Fruit fly (Drosophila melanogaster) whole organism, embryonic: ENCODE data around the gene Mnn1.

ENCODE experiments used
- Atf-2 ChIP-seq: fragments of 200-800 bp; sonication (Bioruptor generic); optimal IDR thresholded peaks from 2 replicates; lab custom pipeline; 2016; ENCODE audit warnings: missing biosample characterization, missing genetic modification characterization
- Atf3 ChIP-seq: fragments of 200-800 bp; sonication (Bioruptor generic); optimal IDR thresholded peaks from 3 replicates; lab custom pipeline; 2016; ENCODE audit warnings: missing biosample characterization, missing genetic modification characterization
- CG10209 ChIP-seq: fragments of 200-800 bp; sonication (Bioruptor generic); optimal IDR thresholded peaks from 3 replicates; lab custom pipeline; 2017; ENCODE audit warnings: missing biosample characterization, mild to moderate bottlenecking, missing genetic modification characterization, missing genetic modification reagents
- CG10431 ChIP-seq: fragments of 200-800 bp; sonication (Bioruptor generic); optimal IDR thresholded peaks from 3 replicates; lab custom pipeline; 2018; ENCODE audit warnings: missing biosample characterization, mild to moderate bottlenecking, missing genetic modification characterization
- CG11504 ChIP-seq: fragments of 200-800 bp; sonication (Bioruptor generic); optimal IDR thresholded peaks from 3 replicates; lab custom pipeline; 2019; ENCODE audit warnings: missing biosample characterization, mild to moderate bottlenecking, missing genetic modification characterization, moderate library complexity
- CG13123 ChIP-seq: fragments of 200-800 bp; sonication (Bioruptor generic); optimal IDR thresholded peaks from 2 replicates; lab custom pipeline; 2016; ENCODE audit warnings: missing biosample characterization, missing genetic modification characterization
- CG1602 ChIP-seq: fragments of 200-800 bp; sonication (Bioruptor generic); optimal IDR thresholded peaks from 3 replicates; lab custom pipeline; 2016; ENCODE audit warnings: missing biosample characterization, missing genetic modification characterization
- CG16813 ChIP-seq: fragments of 200-800 bp; sonication (Bioruptor generic); IDR thresholded peaks from 3 replicates; pipeline ENCODE4 v1.3.6; 2022; ENCODE audit warnings: missing biosample characterization, missing genetic modification characterization; ENCODE audit not compliant: partially characterized antibody
- CG17829 ChIP-seq: fragments of 200-800 bp; optimal IDR thresholded peaks from 2 replicates; lab custom pipeline; 2019; ENCODE audit warnings: missing biosample characterization, mild to moderate bottlenecking, missing genetic modification characterization, moderate library complexity
- CG18262 ChIP-seq: fragments of 200-800 bp; optimal IDR thresholded peaks from 3 replicates; lab custom pipeline; 2019; ENCODE audit warnings: missing biosample characterization, mild to moderate bottlenecking, missing genetic modification characterization, moderate library complexity
- CG2120 ChIP-seq: fragments of 200-800 bp; sonication (Bioruptor generic); optimal IDR thresholded peaks from 3 replicates; lab custom pipeline; 2016; ENCODE audit warnings: missing biosample characterization, missing genetic modification characterization
- CG2712 ChIP-seq: fragments of 200-800 bp; optimal IDR thresholded peaks from 3 replicates; lab custom pipeline; 2019; ENCODE audit warnings: missing biosample characterization, mild to moderate bottlenecking, missing genetic modification characterization, moderate library complexity
- CG4820 ChIP-seq: fragments of 200-800 bp; sonication (Bioruptor generic); optimal IDR thresholded peaks from 3 replicates; lab custom pipeline; 2016; ENCODE audit warnings: missing biosample characterization, missing genetic modification characterization
- CG7786 ChIP-seq: fragments of 200-800 bp; sonication (Bioruptor generic); optimal IDR thresholded peaks from 2 replicates; lab custom pipeline; 2016; ENCODE audit warnings: missing biosample characterization, missing genetic modification characterization
- CG7987 ChIP-seq: fragments of 200-800 bp; sonication (Bioruptor generic); optimal IDR thresholded peaks from 2 replicates; lab custom pipeline; 2018; ENCODE audit warnings: missing biosample characterization, mild to moderate bottlenecking, missing genetic modification characterization, moderate library complexity
- CG8388 ChIP-seq: fragments of 200-800 bp; sonication (Bioruptor generic); optimal IDR thresholded peaks from 2 replicates; lab custom pipeline; 2019; ENCODE audit warnings: missing biosample characterization, mild to moderate bottlenecking, missing genetic modification characterization, moderate library complexity
- CG8944 ChIP-seq: fragments of 200-800 bp; sonication (Bioruptor generic); optimal IDR thresholded peaks from 3 replicates; lab custom pipeline; 2016; ENCODE audit warnings: missing biosample characterization, missing genetic modification characterization
- CG9797 ChIP-seq: fragments of 200-800 bp; sonication (Bioruptor generic); optimal IDR thresholded peaks from 3 replicates; lab custom pipeline; 2018; ENCODE audit warnings: missing biosample characterization, mild to moderate bottlenecking, missing genetic modification characterization
- Fer2 ChIP-seq: fragments of 200-800 bp; sonication (Bioruptor generic); optimal IDR thresholded peaks from 2 replicates; lab custom pipeline; 2018; ENCODE audit warnings: missing biosample characterization, mild to moderate bottlenecking, missing genetic modification characterization, moderate library complexity
- Hey ChIP-seq: fragments of 200-800 bp; sonication (Bioruptor generic); optimal IDR thresholded peaks from 3 replicates; lab custom pipeline; 2018; ENCODE audit warnings: missing biosample characterization, mild to moderate bottlenecking, missing genetic modification characterization
- MBD-R2 ChIP-seq: fragments of 200-800 bp; sonication (Bioruptor generic); IDR thresholded peaks from 2 replicates; pipeline ENCODE4 v1.3.6; 2022; ENCODE audit warnings: missing biosample characterization, missing genetic modification characterization
- Mad ChIP-seq: fragments of 200-800 bp; sonication (Bioruptor generic); optimal IDR thresholded peaks from 2 replicates; lab custom pipeline; 2016; ENCODE audit warnings: missing biosample characterization, missing genetic modification characterization
- Nf-YB ChIP-seq: fragments of 200-800 bp; sonication (Bioruptor generic); optimal IDR thresholded peaks from 3 replicates; lab custom pipeline; 2019; ENCODE audit warnings: missing biosample characterization, mild to moderate bottlenecking, missing genetic modification characterization, moderate library complexity
- Rfx ChIP-seq: fragments of 200-800 bp; sonication (Bioruptor generic); IDR thresholded peaks from 2 replicates; pipeline ENCODE4 v1.3.6; 2022; ENCODE audit warnings: missing biosample characterization, missing genetic modification characterization
- Six4 ChIP-seq: fragments of 200-800 bp; sonication (Bioruptor generic); optimal IDR thresholded peaks from 2 replicates; lab custom pipeline; 2016; ENCODE audit warnings: missing biosample characterization, missing genetic modification characterization
- Sry-β ChIP-seq: fragments of 200-800 bp; sonication (Bioruptor generic); optimal IDR thresholded peaks from 2 replicates; lab custom pipeline; 2018; ENCODE audit warnings: missing biosample characterization, mild to moderate bottlenecking, missing genetic modification characterization, moderate library complexity
- Stat92E ChIP-seq, 3 experiments: fragments of >200 bp in 2 of 3; fragments of 200-800 bp in 1 of 3; sonication (Bioruptor generic) in 1 of 3; optimal IDR thresholded peaks; 2 replicates each; lab custom pipeline; 2017 to 2019; ENCODE audit warnings: missing biosample characterization in 3 of 3, missing genetic modification characterization in 3 of 3, mild to moderate bottlenecking in 1 of 3, moderate library complexity in 1 of 3
- bab2 ChIP-seq: fragments of 200-800 bp; sonication (Bioruptor generic); optimal IDR thresholded peaks from 2 replicates; lab custom pipeline; 2016; ENCODE audit warnings: missing biosample characterization, missing genetic modification characterization
- bsh ChIP-seq, 2 experiments: fragments of 200-800 bp; sonication (Bioruptor generic); optimal IDR thresholded peaks; 2 replicates each; lab custom pipeline; 2017 to 2018; ENCODE audit warnings: mild to moderate bottlenecking in 2 of 2, missing biosample characterization in 2 of 2, missing genetic modification characterization in 2 of 2, moderate library complexity in 1 of 2
- chinmo ChIP-seq: fragments of 200-800 bp; sonication (Bioruptor generic); IDR thresholded peaks from 4 replicates; pipeline ENCODE4 v1.3.6; 2022; ENCODE audit warnings: missing biosample characterization, missing genetic modification characterization; ENCODE audit not compliant: partially characterized antibody
- gro ChIP-seq: fragments of 200-800 bp; sonication (Bioruptor generic); optimal IDR thresholded peaks from 2 replicates; lab custom pipeline; 2016; ENCODE audit warnings: missing biosample characterization, missing genetic modification characterization
- her ChIP-seq: fragments of 200-800 bp; sonication (Bioruptor generic); optimal IDR thresholded peaks from 2 replicates; lab custom pipeline; 2016; ENCODE audit warnings: missing biosample characterization, missing genetic modification characterization
- ind ChIP-seq: fragments of 200-800 bp; sonication (Bioruptor generic); optimal IDR thresholded peaks from 3 replicates; lab custom pipeline; 2016; ENCODE audit warnings: missing biosample characterization, missing genetic modification characterization
- mirr ChIP-seq: fragments of 200-800 bp; sonication (Bioruptor generic); optimal IDR thresholded peaks from 3 replicates; lab custom pipeline; 2018; ENCODE audit warnings: missing biosample characterization, mild to moderate bottlenecking, missing genetic modification characterization
- pfk ChIP-seq: fragments of 200-800 bp; sonication (Bioruptor generic); optimal IDR thresholded peaks from 2 replicates; lab custom pipeline; 2018; ENCODE audit warnings: missing biosample characterization, mild to moderate bottlenecking, missing genetic modification characterization, moderate library complexity
- pros ChIP-seq: fragments of 200-800 bp; sonication (Bioruptor generic); optimal IDR thresholded peaks from 3 replicates; lab custom pipeline; 2019; ENCODE audit warnings: missing biosample characterization, mild to moderate bottlenecking, missing genetic modification characterization, moderate library complexity
- pzg ChIP-seq: fragments of 200-800 bp; sonication (Bioruptor generic); optimal IDR thresholded peaks from 3 replicates; lab custom pipeline; 2018; ENCODE audit warnings: missing biosample characterization, mild to moderate bottlenecking, missing genetic modification characterization, moderate library complexity
- row ChIP-seq: fragments of 200-800 bp; sonication (Bioruptor generic); IDR thresholded peaks from 3 replicates; pipeline ENCODE4 v1.3.6; 2022; ENCODE audit warnings: missing biosample characterization, missing genetic modification characterization
- stwl ChIP-seq: fragments of 200-800 bp; sonication (Bioruptor generic); optimal IDR thresholded peaks from 3 replicates; lab custom pipeline; 2018; ENCODE audit warnings: missing biosample characterization, mild to moderate bottlenecking, missing genetic modification characterization, moderate library complexity
- tgo ChIP-seq: fragments of 200-800 bp; sonication (Bioruptor generic); IDR thresholded peaks from 3 replicates; pipeline ENCODE4 v1.3.6; 2022; ENCODE audit warnings: missing biosample characterization, missing genetic modification characterization
- toy ChIP-seq: fragments of 200-800 bp; sonication (Bioruptor generic); IDR thresholded peaks from 2 replicates; pipeline ENCODE4 v1.3.6; 2022; ENCODE audit warnings: missing biosample characterization, missing genetic modification characterization
- ttk ChIP-seq: fragments of 200-800 bp; sonication (Bioruptor generic); IDR thresholded peaks from 2 replicates; pipeline ENCODE4 v2.1.2; 2022; ENCODE audit warnings: missing biosample characterization, missing genetic modification characterization
- tx ChIP-seq: fragments of 200-800 bp; sonication (Bioruptor generic); optimal IDR thresholded peaks from 2 replicates; lab custom pipeline; 2016; ENCODE audit warnings: missing biosample characterization, missing genetic modification characterization
- unc-4 ChIP-seq: fragments of 200-800 bp; sonication (Bioruptor generic); IDR thresholded peaks from 2 replicates; pipeline ENCODE4 v1.3.6; 2022; ENCODE audit warnings: missing biosample characterization, missing genetic modification characterization; ENCODE audit not compliant: partially characterized antibody
- unpg ChIP-seq: fragments of 200-800 bp; sonication (Bioruptor generic); optimal IDR thresholded peaks from 3 replicates; lab custom pipeline; 2018; ENCODE audit warnings: missing biosample characterization, mild to moderate bottlenecking, missing genetic modification characterization, moderate library complexity
- wor ChIP-seq: fragments of 200-800 bp; sonication (Bioruptor generic); IDR thresholded peaks from 2 replicates; pipeline ENCODE4 v1.3.6; 2022; ENCODE audit warnings: missing biosample characterization, missing genetic modification characterization
- zf30C ChIP-seq: fragments of 200-800 bp; sonication (Bioruptor generic); optimal IDR thresholded peaks from 3 replicates; lab custom pipeline; 2018; ENCODE audit warnings: missing biosample characterization, mild to moderate bottlenecking, missing genetic modification characterization
- zfh1 ChIP-seq: fragments of 200-800 bp; sonication (Bioruptor generic); IDR thresholded peaks from 3 replicates; pipeline ENCODE4 v1.3.6; 2022; ENCODE audit warnings: missing biosample characterization, missing genetic modification characterization

Gene Mnn1

DNA sequence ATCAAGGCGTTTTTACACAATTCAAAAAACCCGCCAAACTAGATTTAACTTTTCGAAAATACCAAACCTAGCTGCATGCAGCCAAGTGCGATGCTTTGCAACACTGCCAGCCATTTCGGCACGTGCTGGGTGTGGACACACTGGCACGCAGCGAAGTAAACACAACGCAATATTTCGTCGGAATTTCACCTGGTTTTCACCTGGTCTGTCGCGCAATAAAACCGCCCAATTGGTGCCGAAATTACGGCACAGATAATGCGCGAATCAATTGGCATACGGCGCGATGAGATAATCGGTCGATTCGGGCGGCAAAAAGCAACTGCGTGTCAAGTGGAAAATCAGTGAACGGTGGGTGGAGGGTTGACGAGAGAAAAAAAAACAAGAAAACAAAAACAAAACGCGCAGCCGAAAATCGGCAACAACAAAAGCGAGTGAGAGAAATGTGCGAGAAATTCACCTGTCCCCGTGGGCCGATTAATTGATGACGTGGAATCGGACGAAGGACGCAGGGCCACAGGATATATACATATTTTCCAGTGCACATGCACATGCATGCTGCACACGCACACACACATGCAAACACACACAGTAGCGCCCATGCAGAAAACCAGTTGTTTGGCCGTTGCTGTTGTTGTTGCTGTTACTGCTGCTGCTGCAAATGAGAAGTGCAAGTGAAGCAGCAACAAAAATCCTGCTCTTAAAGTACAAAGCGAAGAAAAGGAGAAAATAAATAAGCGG lies at the start of gene Mnn1 (continued):
- TF ChIP-seq CG13123 (GFP tag; lab: Kevin White, UChicago) (no peak), CG7786 (GFP tag; lab: Kevin White, UChicago) (peak; percentile 58), tx (GFP tag; lab: Kevin White, UChicago) (peak; percentile 51), pzg (peak; percentile 98), mirr (GFP tag; lab: Kevin White, UChicago) (no peak), gro (GFP tag; lab: Kevin White, UChicago) (peak; percentile 49), CG8944 (no peak), zfh1 (GFP tag; lab: Robert Waterston, UW) (0 out of 3 replicates have a peak, but pooled peaks have one; percentile 49), CG9797 (GFP tag; lab: Kevin White, UChicago) (peak; percentile 92), Sry-β (GFP tag; lab: Kevin White, UChicago) (no peak), CG17829 (tag; lab: Kevin White, UChicago) (peak; percentile 61), Mad (GFP tag; lab: Kevin White, UChicago) (peak; percentile 4), Hey (tag; lab: Kevin White, UChicago) (peak; percentile 84), MBD-R2 (GFP tag; lab: Robert Waterston, UW) (peak; percentile 47; the same call in 1 of the 2 replicates), Six4 (GFP tag; lab: Kevin White, UChicago) (peak; percentile 1), stwl (tag; lab: Kevin White, UChicago) (peak; percentile 80), row (peak; percentile 16; the same call in 1 of the 3 replicates), Rfx (GFP tag; lab: Robert Waterston, UW) (peak; percentile 72), zf30C (GFP tag; lab: Kevin White, UChicago) (peak; percentile 6), Fer2 (no peak), Atf3 (GFP tag; lab: Kevin White, UChicago) (peak; percentile 58), CG10431 (no peak), bsh (GFP tag; optimal IDR thresholded peaks at IDR 0.05; lab: Kevin White, UChicago) (peak in 1 of 2 experiments; percentile 42), bab2 (GFP tag; lab: Kevin White, UChicago) (peak; percentile 51), CG18262 (tag; lab: Kevin White, UChicago) (no peak), chinmo (GFP tag; lab: Robert Waterston, UW) (peak; percentile 85; the same call in 3 of the 4 replicates), CG2120 (GFP tag; lab: Kevin White, UChicago) (peak; percentile 64), pfk (GFP tag; lab: Kevin White, UChicago) (peak; percentile 4), CG4820 (GFP tag; lab: Kevin White, UChicago) (peak; percentile 10), Stat92E (GFP tag; optimal IDR thresholded peaks at IDR 0.05; lab: Kevin White, UChicago) (peak in 1 of 3 experiments; percentile 96), her (GFP tag; lab: Kevin White, UChicago) (peak; percentile 64), pros (GFP tag; lab: Kevin White, UChicago) (no peak), CG10209 (GFP tag; lab: Kevin White, UChicago) (peak; percentile 33), tgo (GFP tag; lab: Robert Waterston, UW) (no peak), ttk (no peak), ind (GFP tag; lab: Kevin White, UChicago) (peak; percentile 29), CG2712 (tag; lab: Kevin White, UChicago) (peak; percentile 47), CG7987 (GFP tag; lab: Kevin White, UChicago) (peak; percentile 79), Atf-2 (GFP tag; lab: Kevin White, UChicago) (no peak), wor (GFP tag; lab: Robert Waterston, UW) (no peak), toy (GFP tag; lab: Robert Waterston, UW) (no peak), CG11504 (peak; percentile 91), CG16813 (GFP tag; lab: Robert Waterston, UW) (peak; percentile 21; the same call in 2 of the 3 replicates), CG8388 (no peak), CG1602 (no peak), unpg (no peak), Nf-YB (GFP tag; lab: Kevin White, UChicago) (peak; percentile 25), unc-4 (GFP tag; lab: Robert Waterston, UW) (peak; percentile 53; the same call in 1 of the 2 replicates)
